Worm (Caenorhabditis elegans): ENCODE data around the gene C16E9.1.

DNA sequence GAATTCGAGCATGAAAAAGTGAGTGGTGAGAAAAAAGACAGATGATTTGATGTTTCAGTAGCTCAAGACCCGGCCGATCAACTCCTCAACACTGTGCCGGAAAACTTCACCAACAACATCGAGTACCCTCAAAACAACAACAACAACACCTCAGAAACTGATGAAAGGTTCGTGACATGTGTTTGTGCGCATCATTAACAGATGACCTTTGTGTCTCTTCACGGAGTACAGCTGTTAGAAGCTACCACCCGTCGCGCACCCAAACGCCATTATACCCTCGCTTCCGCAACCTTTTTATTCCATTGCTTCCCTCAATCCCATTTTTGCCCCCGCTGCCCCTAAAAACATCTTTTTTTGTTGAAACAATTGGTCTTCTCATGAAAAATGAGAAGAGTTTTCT lies 24.7 kb upstream of the C16E9.1 start:
- TF ChIP-seq Y75B8A.6 (GFP tag; IDR thresholded peaks at IDR 0.05) = no peak
- TF ChIP-seq unc-130 (GFP tag; optimal IDR thresholded peaks at IDR 0.05) = no peak
- TF ChIP-seq aly-2 (tag; optimal IDR thresholded peaks at IDR 0.05) = no peak
- no peak for TF ChIP-seq lin-15B (tag; optimal IDR thresholded peaks at IDR 0.05)
- TF ChIP-seq fkh-10 (GFP tag; optimal IDR thresholded peaks at IDR 0.05) = no peak
- TF ChIP-seq php-3 (GFP tag; IDR thresholded peaks at IDR 0.05) = no peak
- no peak for TF ChIP-seq pha-4 (GFP tag; IDR thresholded peaks at IDR 0.05)
- TF ChIP-seq pha-4 (tag; optimal IDR thresholded peaks at IDR 0.05) = no peak
